Worm (Caenorhabditis elegans) whole organism, L4 larva: ENCODE data around the gene irld-59.

ENCODE experiments used
- T20F7.1 ChIP-seq: fragments of 200-800 bp; sonication (Bioruptor generic); optimal IDR thresholded peaks from 2 replicates; lab custom pipeline; 2018; ENCODE audit warnings: mild to moderate bottlenecking, missing genetic modification characterization, missing compliant biosample characterization
- Y105C5A.15 ChIP-seq: fragments of 200-800 bp; sonication (Bioruptor generic); IDR thresholded peaks from 2 replicates; pipeline ENCODE4 v1.3.6; 2022; ENCODE audit warnings: missing genetic modification characterization, missing compliant biosample characterization
- attf-4 ChIP-seq: sonication (generic microtip); optimal IDR thresholded peaks from 3 replicates; lab custom pipeline; 2017; ENCODE audit warnings: missing biosample characterization, missing genetic modification characterization
- ceh-20 ChIP-seq: fragments of 200-800 bp; sonication (Bioruptor generic); IDR thresholded peaks from 2 replicates; pipeline ENCODE4 v1.3.6; 2022; ENCODE audit warnings: missing genetic modification reagents, missing genetic modification characterization, missing compliant biosample characterization
- ces-1 ChIP-seq: fragments of 150-350 bp; sonication (generic microtip); optimal IDR thresholded peaks from 4 replicates; lab custom pipeline; 2014; ENCODE audit warnings: missing biosample characterization, missing genetic modification reagents, missing genetic modification characterization
- daf-16 ChIP-seq, 3 experiments: sonication (generic microtip); optimal IDR thresholded peaks; 2 replicates each; lab custom pipeline; 2016 to 2017; ENCODE audit warnings: missing genetic modification characterization in 3 of 3, missing genetic modification reagents in 3 of 3, mild to moderate bottlenecking in 2 of 3, missing compliant biosample characterization in 2 of 3, missing biosample characterization in 1 of 3, moderate library complexity in 1 of 3
- daf-8 ChIP-seq: fragments of 200-800 bp; sonication (Bioruptor generic); IDR thresholded peaks from 2 replicates; pipeline ENCODE4 v1.3.6; 2022; ENCODE audit warnings: missing genetic modification characterization, missing compliant biosample characterization
- dmd-6 ChIP-seq: fragments of 200-800 bp; sonication (Bioruptor generic); IDR thresholded peaks from 2 replicates; pipeline ENCODE4 v1.3.6; 2022; ENCODE audit warnings: missing genetic modification reagents, missing genetic modification characterization, missing compliant biosample characterization
- gei-8 ChIP-seq: fragments of 200-800 bp; sonication (Bioruptor generic); optimal IDR thresholded peaks from 2 replicates; lab custom pipeline; 2018; ENCODE audit warnings: mild to moderate bottlenecking, missing genetic modification characterization, missing compliant biosample characterization
- hif-1 ChIP-seq, 2 experiments: sonication (generic microtip); optimal IDR thresholded peaks; 2 replicates each; lab custom pipeline; 2016 to 2017; ENCODE audit warnings: missing compliant biosample characterization in 2 of 2, missing genetic modification characterization in 2 of 2, missing genetic modification reagents in 2 of 2, missing genotype in 2 of 2, mild to moderate bottlenecking in 1 of 2
- hlh-30 ChIP-seq: sonication (generic microtip); optimal IDR thresholded peaks from 2 replicates; lab custom pipeline; 2017; ENCODE audit warnings: antibody characterized with exemption, mild to moderate bottlenecking, missing genetic modification characterization, missing compliant biosample characterization; ENCODE audit not compliant: insufficient read depth
- hmg-1.1 ChIP-seq: fragments of 200-800 bp; sonication (Bioruptor generic); IDR thresholded peaks from 2 replicates; pipeline ENCODE4 v1.3.6; 2022; ENCODE audit warnings: missing genetic modification reagents, missing genetic modification characterization, missing compliant biosample characterization
- lin-1 ChIP-seq: fragments of 200-800 bp; sonication (Bioruptor generic); IDR thresholded peaks from 2 replicates; pipeline ENCODE4 v1.3.6; 2022; ENCODE audit warnings: missing genetic modification reagents, missing genetic modification characterization, missing compliant biosample characterization
- lin-15B ChIP-seq: fragments of 150-350 bp; sonication (generic microtip); optimal IDR thresholded peaks from 3 replicates; lab custom pipeline; 2014; ENCODE audit warnings: missing biosample characterization, missing genetic modification characterization
- lin-39 ChIP-seq: fragments of 150-350 bp; optimal IDR thresholded peaks from 2 replicates; lab custom pipeline; 2014; ENCODE audit warnings: missing biosample characterization, missing genetic modification reagents, missing genetic modification characterization
- madf-5 ChIP-seq, 2 experiments: fragments of 200-800 bp; sonication (Bioruptor generic); IDR thresholded peaks; 2 replicates each; pipeline ENCODE4 v1.3.6; 2022; ENCODE audit warnings: missing compliant biosample characterization in 2 of 2, missing genetic modification characterization in 2 of 2
- mep-1 ChIP-seq: fragments of 150-350 bp; sonication (generic microtip); optimal IDR thresholded peaks from 3 replicates; lab custom pipeline; 2014; ENCODE audit warnings: missing biosample characterization, missing genetic modification characterization
- mxl-3 ChIP-seq: fragments of 200-800 bp; sonication (Bioruptor generic); optimal IDR thresholded peaks from 2 replicates; lab custom pipeline; 2018; ENCODE audit warnings: mild to moderate bottlenecking, missing genetic modification characterization, missing compliant biosample characterization
- nhr-41 ChIP-seq: fragments of 200-800 bp; sonication (Bioruptor generic); IDR thresholded peaks from 2 replicates; pipeline ENCODE4 v1.3.6; 2022; ENCODE audit warnings: missing genetic modification reagents, missing genetic modification characterization, missing compliant biosample characterization
- set-16 ChIP-seq: fragments of 200-800 bp; sonication (Bioruptor generic); IDR thresholded peaks from 2 replicates; pipeline ENCODE4 v1.3.6; 2022; ENCODE audit warnings: missing genetic modification reagents, missing genetic modification characterization, missing compliant biosample characterization
- spr-1 ChIP-seq: sonication (generic microtip); optimal IDR thresholded peaks from 2 replicates; lab custom pipeline; 2016; ENCODE audit warnings: mild to moderate bottlenecking, missing genetic modification characterization, missing compliant biosample characterization
- spr-3 ChIP-seq: fragments of 200-800 bp; sonication (Bioruptor generic); optimal IDR thresholded peaks from 2 replicates; lab custom pipeline; 2018; ENCODE audit warnings: mild to moderate bottlenecking, missing genetic modification characterization, missing compliant biosample characterization
- unc-62 ChIP-seq, 3 experiments: fragments of 150-350 bp in 1 of 3; sonication (generic microtip); optimal IDR thresholded peaks in 2 of 3; peaks in 1 of 3; 1 replicate in 1 of 3; 2 replicates in 2 of 3; lab custom pipeline; 2014 to 2017; ENCODE audit warnings: missing biosample characterization in 3 of 3, missing genetic modification characterization in 3 of 3, missing genetic modification reagents in 3 of 3, missing genotype in 1 of 3
- zfp-2 ChIP-seq: sonication (generic microtip); optimal IDR thresholded peaks from 2 replicates; lab custom pipeline; 2016; ENCODE audit warnings: mild to moderate bottlenecking, missing genetic modification characterization, missing compliant biosample characterization
- zip-11 ChIP-seq: fragments of 200-800 bp; sonication (Bioruptor generic); IDR thresholded peaks from 2 replicates; pipeline ENCODE4 v1.3.6; 2022; ENCODE audit warnings: missing genetic modification characterization, missing compliant biosample characterization
- zip-2 ChIP-seq: fragments of 150-350 bp; optimal IDR thresholded peaks from 2 replicates; lab custom pipeline; 2014; ENCODE audit warnings: missing biosample characterization, missing genetic modification characterization
- ztf-11 ChIP-seq: fragments of 150-350 bp; optimal IDR thresholded peaks from 2 replicates; lab custom pipeline; 2014; ENCODE audit warnings: missing biosample characterization, missing genetic modification characterization

Gene irld-59

ce11 chrIV:15385181-15385580, 48.3 kb downstream of the irld-59 start (continued):
- TF ChIP-seq dmd-6 (GFP tag; lab: Robert Waterston, UW), result peak; percentile 81; the same call in 1 of the 2 replicates
- TF ChIP-seq zip-2 (tag; lab: Kevin White, UChicago), result no peak
- TF ChIP-seq lin-39 (tag; lab: Kevin White, UChicago), result no peak
- TF ChIP-seq daf-8 (GFP tag; lab: Robert Waterston, UW), result no peak
- TF ChIP-seq hmg-1.1 (GFP tag; lab: Robert Waterston, UW), result no peak
- TF ChIP-seq mep-1 (tag; lab: Kevin White, UChicago), result no peak
- no peak for TF ChIP-seq unc-62 (GFP tag; optimal IDR thresholded peaks at IDR 0.05 in 1 of 2; lab: Kevin White, UChicago)
- TF ChIP-seq unc-62 (tag; optimal IDR thresholded peaks at IDR 0.05; lab: Kevin White, UChicago), result no peak
- no peak for TF ChIP-seq daf-16 (GFP tag; optimal IDR thresholded peaks at IDR 0.05; lab: Kevin White, UChicago)
- peak; percentile 73 for TF ChIP-seq daf-16 (tag; optimal IDR thresholded peaks at IDR 0.05; lab: Kevin White, UChicago)
- no peak for TF ChIP-seq mxl-3
- TF ChIP-seq hif-1 (tag; optimal IDR thresholded peaks at IDR 0.05; lab: Kevin White, UChicago), result no peak
- peak; percentile 31 for TF ChIP-seq hlh-30 (tag; lab: Kevin White, UChicago)
- TF ChIP-seq Y105C5A.15 (GFP tag; lab: Robert Waterston, UW), result no peak
- TF ChIP-seq spr-1 (tag; lab: Kevin White, UChicago), result no peak
- no peak for TF ChIP-seq nhr-41
- no peak for TF ChIP-seq T20F7.1 (GFP tag; lab: Kevin White, UChicago)
- no peak for TF ChIP-seq ces-1 (GFP tag; lab: Kevin White, UChicago)
- no peak for TF ChIP-seq zip-11 (GFP tag; lab: Robert Waterston, UW)
- TF ChIP-seq ztf-11 (tag; lab: Kevin White, UChicago), result no peak
- no peak for TF ChIP-seq gei-8 (GFP tag; lab: Kevin White, UChicago)
- TF ChIP-seq lin-15B (tag; lab: Kevin White, UChicago), result no peak
- TF ChIP-seq lin-1, result no peak
- TF ChIP-seq ceh-20 (GFP tag; lab: Robert Waterston, UW), result no peak
- TF ChIP-seq attf-4 (tag; lab: Kevin White, UChicago), result no peak
- TF ChIP-seq spr-3, result no peak
- TF ChIP-seq madf-5 (GFP tag; IDR thresholded peaks at IDR 0.05; lab: Robert Waterston, UW), result no peak
- no peak for TF ChIP-seq set-16
- no peak for TF ChIP-seq zfp-2
- TF ChIP-seq, all 104 proteins: peak for 9
